Fruit fly (Drosophila melanogaster): ENCODE data around the gene CG13723.

CG13723 gene

dm6 chr3L:17242078-17242613, 22.1 kb upstream of the CG13723 start, which contains the start of gene Afg3l2 (continued):
- TF ChIP-seq CG2129 (GFP tag; IDR thresholded peaks at IDR 0.05; ENCODE audit: partially characterized antibody): no peak
- no peak; the same call in 2 of the 3 replicates for TF ChIP-seq CG3726 (GFP tag; IDR thresholded peaks at IDR 0.05)
- TF ChIP-seq CG1603 (tag; optimal IDR thresholded peaks at IDR 0.05): peak; percentile 20
- peak; percentile 58 for TF ChIP-seq dmrt11E (tag; optimal IDR thresholded peaks at IDR 0.05)
- no peak for TF ChIP-seq zf30C (GFP tag; optimal IDR thresholded peaks at IDR 0.05)
- TF ChIP-seq CG14014 (GFP tag; IDR thresholded peaks at IDR 0.05): no peak
- TF ChIP-seq CG42726 (GFP tag; IDR thresholded peaks at IDR 0.05; ENCODE audit: partially characterized antibody): no peak
- peak; percentile 86 for TF ChIP-seq Ptx1 (GFP tag; IDR thresholded peaks at IDR 0.05)
- TF ChIP-seq kay (GFP tag; optimal IDR thresholded peaks at IDR 0.05): peak; percentile 33
- TF ChIP-seq CG31388 (GFP tag; optimal IDR thresholded peaks at IDR 0.05): no peak
- no peak for TF ChIP-seq vnd (GFP tag; IDR thresholded peaks at IDR 0.05; ENCODE audit: partially characterized antibody)
- no peak for TF ChIP-seq CG8765 (GFP tag; IDR thresholded peaks at IDR 0.05)
- no peak for TF ChIP-seq CG17385 (GFP tag; optimal IDR thresholded peaks at IDR 0.05)
- no peak for TF ChIP-seq CG7928 (GFP tag; optimal IDR thresholded peaks at IDR 0.05)
- no peak for TF ChIP-seq CG12769 (tag; optimal IDR thresholded peaks at IDR 0.05)
- peak; percentile 49 for TF ChIP-seq CG13424 (tag; optimal IDR thresholded peaks at IDR 0.05)
- TF ChIP-seq pzg (GFP tag; optimal IDR thresholded peaks at IDR 0.05): peak; percentile 26
- TF ChIP-seq CG17612 (GFP tag; IDR thresholded peaks at IDR 0.05): no peak
- no peak for TF ChIP-seq CG16779 (GFP tag; IDR thresholded peaks at IDR 0.05)
- peak; percentile 76 for TF ChIP-seq Ada2b (GFP tag; IDR thresholded peaks at IDR 0.05)
- no peak for TF ChIP-seq emc (GFP tag; optimal IDR thresholded peaks at IDR 0.05)
- no peak for TF ChIP-seq CG15011 (GFP tag; optimal IDR thresholded peaks at IDR 0.05)
- no peak for TF ChIP-seq run (tag; optimal IDR thresholded peaks at IDR 0.05)
- TF ChIP-seq Dip3 (GFP tag; optimal IDR thresholded peaks at IDR 0.05): peak; percentile 5
- TF ChIP-seq CG14860 (GFP tag; IDR thresholded peaks at IDR 0.05; ENCODE audit: partially characterized antibody): no peak
- TF ChIP-seq ara (GFP tag; IDR thresholded peaks at IDR 0.05): peak; percentile 54; the same call in 1 of the 2 replicates
- TF ChIP-seq Hey (tag; optimal IDR thresholded peaks at IDR 0.05): no peak
- TF ChIP-seq CG10462 (GFP tag; optimal IDR thresholded peaks at IDR 0.05): no peak
- TF ChIP-seq da (GFP tag; optimal IDR thresholded peaks at IDR 0.05): no peak
- TF ChIP-seq al (GFP tag; IDR thresholded peaks at IDR 0.05): peak; percentile 69
- TF ChIP-seq ham (GFP tag; IDR thresholded peaks at IDR 0.05): no peak
- no peak for TF ChIP-seq fru (optimal IDR thresholded peaks at IDR 0.05)
- no peak for TF ChIP-seq Scr (GFP tag; IDR thresholded peaks at IDR 0.05; ENCODE audit: partially characterized antibody)
- TF ChIP-seq Ets97D (GFP tag; optimal IDR thresholded peaks at IDR 0.05): peak; percentile 13
- TF ChIP-seq gem (tag; optimal IDR thresholded peaks at IDR 0.05): peak; percentile 85
- no peak for TF ChIP-seq hbn (GFP tag; IDR thresholded peaks at IDR 0.05; ENCODE audit: partially characterized antibody)
- TF ChIP-seq CG13624 (GFP tag; optimal IDR thresholded peaks at IDR 0.05): no peak
- no peak for TF ChIP-seq ems (GFP tag; optimal IDR thresholded peaks at IDR 0.05)
- TF ChIP-seq CG6654 (GFP tag; optimal IDR thresholded peaks at IDR 0.05): peak; percentile 24
- TF ChIP-seq CG15073 (GFP tag; optimal IDR thresholded peaks at IDR 0.05): no peak
- TF ChIP-seq gsb (GFP tag; IDR thresholded peaks at IDR 0.05): no peak
- TF ChIP-seq hkb (optimal IDR thresholded peaks at IDR 0.05): no peak
- TF ChIP-seq hkb (GFP tag; IDR thresholded peaks at IDR 0.05): peak; percentile 59; the same call in 1 of the 2 replicates
- TF ChIP-seq Hr78 (GFP tag; optimal IDR thresholded peaks at IDR 0.05): no peak
- TF ChIP-seq rib (GFP tag; IDR thresholded peaks at IDR 0.05): 0 out of 2 replicates have a peak, but pooled peaks have one; percentile 28
- TF ChIP-seq abd-A (tag; optimal IDR thresholded peaks at IDR 0.05): no peak
- TF ChIP-seq CG2199 (GFP tag; IDR thresholded peaks at IDR 0.05): 0 out of 3 replicates have a peak, but pooled peaks have one; percentile 50
- peak; percentile 45 for TF ChIP-seq CG12659 (GFP tag; optimal IDR thresholded peaks at IDR 0.05)
- TF ChIP-seq az2 (GFP tag; optimal IDR thresholded peaks at IDR 0.05): peak; percentile 28
- TF ChIP-seq Lpt (GFP tag; optimal IDR thresholded peaks at IDR 0.05): no peak
- TF ChIP-seq trem (tag; optimal IDR thresholded peaks at IDR 0.05): peak; percentile 66
